Worm (Caenorhabditis elegans) whole organism, midembryonic: ENCODE results near the gene lact-6.

Experiments
- T22C8.4 ChIP-seq: fragments of 200-800 bp; sonication (Bioruptor generic); IDR thresholded peaks from 2 replicates; pipeline ENCODE4 v1.3.6; 2022; ENCODE audit warnings: missing genetic modification characterization, missing compliant biosample characterization
- cog-1 ChIP-seq: sonication (generic microtip); optimal IDR thresholded peaks from 2 replicates; lab custom pipeline; 2016; ENCODE audit warnings: missing genetic modification characterization, missing compliant biosample characterization
- flt-1 ChIP-seq: fragments of 200-800 bp; sonication (Bioruptor generic); IDR thresholded peaks from 2 replicates; pipeline ENCODE4 v1.3.6; 2022; ENCODE audit warnings: missing genetic modification characterization, missing compliant biosample characterization
- klf-2 ChIP-seq: fragments of 200-800 bp; sonication (Bioruptor generic); conservative IDR thresholded peaks from 2 replicates; pipeline ENCODE4 v1.3.6; 2022; ENCODE audit warnings: missing genetic modification reagents, missing genetic modification characterization, missing compliant biosample characterization
- ref-1 ChIP-seq: fragments of 200-800 bp; sonication (Bioruptor generic); conservative IDR thresholded peaks from 2 replicates; pipeline ENCODE4 v1.3.6; 2022; ENCODE audit warnings: missing genetic modification reagents, missing genetic modification characterization, missing compliant biosample characterization
- tab-1 ChIP-seq: fragments of 200-800 bp; sonication (Bioruptor generic); IDR thresholded peaks from 2 replicates; pipeline ENCODE4 v1.3.6; 2022; ENCODE audit warnings: missing genetic modification characterization, missing compliant biosample characterization
- ztf-23 ChIP-seq: fragments of 200-800 bp; sonication (Bioruptor generic); IDR thresholded peaks from 2 replicates; pipeline ENCODE4 v1.3.6; 2022; ENCODE audit warnings: missing genetic modification reagents, missing genetic modification characterization, missing compliant biosample characterization
- ztf-29 ChIP-seq: fragments of 200-800 bp; sonication (Bioruptor generic); IDR thresholded peaks from 2 replicates; pipeline ENCODE4 v1.3.6; 2022; ENCODE audit warnings: missing genetic modification reagents, missing genetic modification characterization, missing compliant biosample characterization

DNA sequence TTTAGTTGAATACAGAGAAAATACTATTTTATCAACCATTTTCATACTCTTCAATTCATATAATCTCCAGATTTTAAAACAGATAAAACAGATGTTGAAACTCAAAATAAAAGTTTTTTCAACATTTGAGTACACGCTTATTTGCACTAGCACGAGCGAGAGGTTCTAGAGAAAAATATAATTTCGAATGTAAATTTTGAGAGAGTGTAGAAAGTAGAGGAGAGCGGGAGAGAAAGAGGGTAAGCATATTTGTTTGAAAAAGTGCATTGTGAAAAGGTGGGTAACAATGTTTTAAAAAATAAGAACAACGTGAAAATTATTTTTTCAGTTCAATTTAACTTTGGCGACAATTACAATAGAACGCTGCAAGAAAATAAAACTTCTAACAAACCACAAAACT, 36.6 kb upstream of the lact-6 start:
- TF ChIP-seq T22C8.4 (GFP tag; lab: Robert Waterston, UW) (no peak), flt-1 (GFP tag; lab: Robert Waterston, UW) (no peak), ztf-23 (GFP tag; lab: Robert Waterston, UW) (no peak), ref-1 (GFP tag; lab: Robert Waterston, UW) (no peak), tab-1 (GFP tag; lab: Robert Waterston, UW) (no peak), cog-1 (tag; lab: Kevin White, UChicago) (no peak), ztf-29 (GFP tag; lab: Robert Waterston, UW) (no peak), klf-2 (no peak)
